Fruit fly (Drosophila melanogaster) whole organism, embryonic: ENCODE data around the gene Zaf1.

Source experiments
- Asciz ChIP-seq: fragments of 200-800 bp; sonication (Bioruptor generic); optimal IDR thresholded peaks from 2 replicates; lab custom pipeline; 2017; ENCODE audit warnings: missing biosample characterization, mild to moderate bottlenecking, missing genetic modification characterization, missing genetic modification reagents
- Atf-2 ChIP-seq: fragments of 200-800 bp; sonication (Bioruptor generic); optimal IDR thresholded peaks from 2 replicates; lab custom pipeline; 2016; ENCODE audit warnings: missing biosample characterization, missing genetic modification characterization
- Atf3 ChIP-seq: fragments of 200-800 bp; sonication (Bioruptor generic); optimal IDR thresholded peaks from 3 replicates; lab custom pipeline; 2016; ENCODE audit warnings: missing biosample characterization, missing genetic modification characterization
- Bgb ChIP-seq: fragments of 200-800 bp; sonication (Bioruptor generic); IDR thresholded peaks from 2 replicates; pipeline ENCODE4 v1.3.6; 2022; ENCODE audit warnings: missing biosample characterization, missing genetic modification characterization; ENCODE audit not compliant: partially characterized antibody
- CG10147 ChIP-seq: fragments of 200-800 bp; sonication (Bioruptor generic); optimal IDR thresholded peaks from 2 replicates; lab custom pipeline; 2019; ENCODE audit warnings: missing biosample characterization, mild to moderate bottlenecking, missing genetic modification characterization, moderate library complexity
- CG10274 ChIP-seq: fragments of 200-800 bp; sonication (Bioruptor generic); optimal IDR thresholded peaks from 3 replicates; lab custom pipeline; 2017; ENCODE audit warnings: missing biosample characterization, mild to moderate bottlenecking, missing genetic modification characterization
- CG11560 ChIP-seq: fragments of 200-800 bp; sonication (Bioruptor generic); IDR thresholded peaks from 3 replicates; pipeline ENCODE4 v1.3.6; 2022; ENCODE audit warnings: missing biosample characterization, missing genetic modification characterization
- CG12219 ChIP-seq: fragments of 200-800 bp; sonication (Bioruptor generic); optimal IDR thresholded peaks from 3 replicates; lab custom pipeline; 2018; ENCODE audit warnings: missing biosample characterization, mild to moderate bottlenecking, missing genetic modification characterization
- CG12236 ChIP-seq: fragments of 200-800 bp; sonication (Bioruptor generic); optimal IDR thresholded peaks from 2 replicates; lab custom pipeline; 2016; ENCODE audit warnings: missing biosample characterization, missing genetic modification characterization
- CG17359 ChIP-seq: fragments of 200-800 bp; sonication (Bioruptor generic); optimal IDR thresholded peaks from 3 replicates; lab custom pipeline; 2018; ENCODE audit warnings: missing biosample characterization, mild to moderate bottlenecking, missing genetic modification characterization, moderate library complexity
- CG30403 ChIP-seq: fragments of 200-800 bp; sonication (Bioruptor generic); optimal IDR thresholded peaks from 3 replicates; lab custom pipeline; 2016; ENCODE audit warnings: missing biosample characterization, missing genetic modification characterization
- CG4617 ChIP-seq: fragments of 200-800 bp; sonication (Bioruptor generic); optimal IDR thresholded peaks from 3 replicates; lab custom pipeline; 2016; ENCODE audit warnings: missing biosample characterization, missing genetic modification characterization, borderline replicate concordance
- CG5180 ChIP-seq: fragments of 200-800 bp; sonication (Bioruptor generic); optimal IDR thresholded peaks from 3 replicates; lab custom pipeline; 2017; ENCODE audit warnings: missing biosample characterization, missing genetic modification characterization, mild to moderate bottlenecking, moderate library complexity, missing genetic modification reagents
- CG7357 ChIP-seq: fragments of 200-800 bp; sonication (Bioruptor generic); IDR thresholded peaks from 3 replicates; pipeline ENCODE4 v1.3.6; 2022; ENCODE audit warnings: missing biosample characterization, missing genetic modification characterization
- CG7745 ChIP-seq: fragments of 200-800 bp; sonication (Bioruptor generic); optimal IDR thresholded peaks from 2 replicates; lab custom pipeline; 2018; ENCODE audit warnings: missing biosample characterization, mild to moderate bottlenecking, missing genetic modification characterization, moderate library complexity
- CG9437 ChIP-seq: fragments of 200-800 bp; sonication (Bioruptor generic); optimal IDR thresholded peaks from 2 replicates; lab custom pipeline; 2018; ENCODE audit warnings: missing biosample characterization, mild to moderate bottlenecking, missing genetic modification characterization
- Dad ChIP-seq: fragments of 200-800 bp; sonication (Bioruptor generic); optimal IDR thresholded peaks from 3 replicates; lab custom pipeline; 2016; ENCODE audit warnings: missing biosample characterization, missing genetic modification characterization
- Deaf1 ChIP-seq: fragments of 200-800 bp; optimal IDR thresholded peaks from 3 replicates; lab custom pipeline; 2019; ENCODE audit warnings: missing biosample characterization, mild to moderate bottlenecking, missing genetic modification characterization, moderate library complexity
- Dref ChIP-seq: fragments of 200-800 bp; sonication (Bioruptor generic); IDR thresholded peaks from 2 replicates; pipeline ENCODE4 v1.3.6; 2022; ENCODE audit warnings: missing biosample characterization, missing genetic modification characterization
- Fer2 ChIP-seq: fragments of 200-800 bp; sonication (Bioruptor generic); optimal IDR thresholded peaks from 2 replicates; lab custom pipeline; 2018; ENCODE audit warnings: missing biosample characterization, mild to moderate bottlenecking, missing genetic modification characterization, moderate library complexity
- HHEX ChIP-seq: fragments of 200-800 bp; sonication (Bioruptor generic); optimal IDR thresholded peaks from 3 replicates; lab custom pipeline; 2017; ENCODE audit warnings: missing biosample characterization, mild to moderate bottlenecking, missing genetic modification characterization, missing genetic modification reagents
- HLH54F ChIP-seq: fragments of 200-800 bp; sonication (Bioruptor generic); optimal IDR thresholded peaks from 3 replicates; lab custom pipeline; 2016; ENCODE audit warnings: missing biosample characterization, missing genetic modification characterization
- MTF-1 ChIP-seq: fragments of 200-800 bp; sonication (Bioruptor generic); optimal IDR thresholded peaks from 2 replicates; lab custom pipeline; 2018; ENCODE audit warnings: missing biosample characterization, mild to moderate bottlenecking, missing genetic modification characterization, borderline replicate concordance
- Myb ChIP-seq: fragments of 200-800 bp; sonication (Bioruptor generic); optimal IDR thresholded peaks from 2 replicates; lab custom pipeline; 2016; ENCODE audit warnings: missing biosample characterization, missing genetic modification characterization
- Oli ChIP-seq: fragments of 200-800 bp; sonication (Bioruptor generic); optimal IDR thresholded peaks from 2 replicates; lab custom pipeline; 2018; ENCODE audit warnings: missing biosample characterization, mild to moderate bottlenecking, missing genetic modification characterization, moderate library complexity
- Poxn ChIP-seq: fragments of 200-800 bp; sonication (Bioruptor generic); IDR thresholded peaks from 2 replicates; pipeline ENCODE4 v1.3.6; 2022; ENCODE audit warnings: missing biosample characterization, missing genetic modification characterization
- Spps ChIP-seq: fragments of 200-800 bp; sonication (Bioruptor generic); optimal IDR thresholded peaks from 2 replicates; lab custom pipeline; 2018; ENCODE audit warnings: missing biosample characterization, mild to moderate bottlenecking, missing genetic modification characterization
- ab ChIP-seq: fragments of 200-800 bp; sonication (Bioruptor generic); optimal IDR thresholded peaks from 2 replicates; lab custom pipeline; 2016; ENCODE audit warnings: missing biosample characterization, missing genetic modification characterization
- ac ChIP-seq: fragments of 200-800 bp; sonication (Bioruptor generic); optimal IDR thresholded peaks from 3 replicates; lab custom pipeline; 2017; ENCODE audit warnings: missing biosample characterization, mild to moderate bottlenecking, missing genetic modification characterization
- ash1 ChIP-seq: fragments of 200-800 bp; sonication (Bioruptor generic); optimal IDR thresholded peaks from 2 replicates; lab custom pipeline; 2018; ENCODE audit warnings: missing biosample characterization, mild to moderate bottlenecking, missing genetic modification characterization
- ato ChIP-seq: fragments of 200-800 bp; sonication (Bioruptor generic); IDR thresholded peaks from 2 replicates; pipeline ENCODE4 v1.3.6; 2022; ENCODE audit warnings: missing biosample characterization, missing genetic modification characterization; ENCODE audit not compliant: partially characterized antibody
- bcd ChIP-seq: fragments of 200-800 bp; sonication (Bioruptor generic); optimal IDR thresholded peaks from 2 replicates; lab custom pipeline; 2017; ENCODE audit warnings: missing biosample characterization, mild to moderate bottlenecking, missing genetic modification characterization
- bsh ChIP-seq, 2 experiments: fragments of 200-800 bp; sonication (Bioruptor generic); optimal IDR thresholded peaks; 2 replicates each; lab custom pipeline; 2017 to 2018; ENCODE audit warnings: mild to moderate bottlenecking in 2 of 2, missing biosample characterization in 2 of 2, missing genetic modification characterization in 2 of 2, moderate library complexity in 1 of 2
- emc ChIP-seq: fragments of 200-800 bp; sonication (Bioruptor generic); optimal IDR thresholded peaks from 2 replicates; lab custom pipeline; 2016; ENCODE audit warnings: missing biosample characterization, missing genetic modification characterization
- gfzf ChIP-seq: fragments of 200-800 bp; sonication (Bioruptor generic); optimal IDR thresholded peaks from 2 replicates; lab custom pipeline; 2016; ENCODE audit warnings: missing biosample characterization, mild to moderate bottlenecking, missing genetic modification characterization, moderate library complexity
- gsb ChIP-seq: fragments of 200-800 bp; sonication (Bioruptor generic); IDR thresholded peaks from 2 replicates; pipeline ENCODE4 v1.3.6; 2022; ENCODE audit warnings: missing biosample characterization, missing genetic modification characterization
- hth ChIP-seq: fragments of >200 bp; optimal IDR thresholded peaks from 2 replicates; lab custom pipeline; 2017; ENCODE audit warnings: inconsistent platforms
- lbe ChIP-seq: fragments of 200-800 bp; sonication (Bioruptor generic); optimal IDR thresholded peaks from 2 replicates; lab custom pipeline; 2016; ENCODE audit warnings: missing biosample characterization, mild to moderate bottlenecking, missing genetic modification characterization
- mam ChIP-seq: fragments of 200-800 bp; sonication (Bioruptor generic); optimal IDR thresholded peaks from 3 replicates; lab custom pipeline; 2016; ENCODE audit warnings: missing biosample characterization, missing genetic modification characterization
- mirr ChIP-seq: fragments of 200-800 bp; sonication (Bioruptor generic); optimal IDR thresholded peaks from 3 replicates; lab custom pipeline; 2018; ENCODE audit warnings: missing biosample characterization, mild to moderate bottlenecking, missing genetic modification characterization
- mld ChIP-seq: fragments of 200-800 bp; sonication (Bioruptor generic); IDR thresholded peaks from 3 replicates; pipeline ENCODE4 v1.3.6; 2022; ENCODE audit warnings: missing biosample characterization, missing genetic modification characterization; ENCODE audit not compliant: partially characterized antibody
- odd ChIP-seq: fragments of 200-800 bp; sonication (Bioruptor generic); optimal IDR thresholded peaks from 2 replicates; lab custom pipeline; 2017; ENCODE audit warnings: missing biosample characterization, mild to moderate bottlenecking, missing genetic modification characterization
- pzg ChIP-seq: fragments of 200-800 bp; sonication (Bioruptor generic); optimal IDR thresholded peaks from 3 replicates; lab custom pipeline; 2018; ENCODE audit warnings: missing biosample characterization, mild to moderate bottlenecking, missing genetic modification characterization, moderate library complexity
- run ChIP-seq: fragments of 200-800 bp; sonication (Bioruptor generic); optimal IDR thresholded peaks from 3 replicates; lab custom pipeline; 2018; ENCODE audit warnings: missing biosample characterization, mild to moderate bottlenecking, missing genetic modification characterization
- sima ChIP-seq: fragments of 200-800 bp; sonication (Bioruptor generic); optimal IDR thresholded peaks from 2 replicates; lab custom pipeline; 2016; ENCODE audit warnings: missing biosample characterization, missing genetic modification characterization
- wor ChIP-seq: fragments of 200-800 bp; sonication (Bioruptor generic); IDR thresholded peaks from 2 replicates; pipeline ENCODE4 v1.3.6; 2022; ENCODE audit warnings: missing biosample characterization, missing genetic modification characterization
- yki ChIP-seq: fragments of >200 bp; optimal IDR thresholded peaks from 3 replicates; lab custom pipeline; 2018
- zf30C ChIP-seq: fragments of 200-800 bp; sonication (Bioruptor generic); optimal IDR thresholded peaks from 3 replicates; lab custom pipeline; 2018; ENCODE audit warnings: missing biosample characterization, mild to moderate bottlenecking, missing genetic modification characterization

Zaf1 gene

dm6 chr3R:11650105-11651039, 24.9 kb upstream of the Zaf1 start, which contains the start of the genes Csk and Elp1 (continued):
- no peak for TF ChIP-seq hth (lab: Kevin White, UChicago)
- peak; percentile 30; the same call in 1 of the 2 replicates for TF ChIP-seq Bgb
- no peak for TF ChIP-seq gsb (GFP tag; lab: Robert Waterston, UW)
- no peak for TF ChIP-seq ac
- no peak for TF ChIP-seq CG10274 (GFP tag; lab: Kevin White, UChicago)
- no peak for TF ChIP-seq CG7745 (tag; lab: Kevin White, UChicago)
- no peak for TF ChIP-seq CG11560
- TF ChIP-seq mld (GFP tag; lab: Robert Waterston, UW): no peak
- peak; percentile 14 for TF ChIP-seq Myb (GFP tag; lab: Kevin White, UChicago)
- TF ChIP-seq Poxn (GFP tag; lab: Robert Waterston, UW): no peak
- no peak for TF ChIP-seq CG5180 (GFP tag; lab: Kevin White, UChicago)
- TF ChIP-seq Asciz (GFP tag; lab: Kevin White, UChicago): no peak
- TF ChIP-seq CG4617 (GFP tag; lab: Kevin White, UChicago): peak; percentile 79
- TF ChIP-seq mirr (GFP tag; lab: Kevin White, UChicago): peak; percentile 27
- TF ChIP-seq HLH54F (GFP tag; lab: Kevin White, UChicago): peak; percentile 41
- TF ChIP-seq CG12219 (GFP tag; lab: Kevin White, UChicago): no peak
- peak; percentile 45 for TF ChIP-seq CG17359 (tag; lab: Kevin White, UChicago)
- TF ChIP-seq CG30403 (GFP tag; lab: Kevin White, UChicago): peak; percentile 75
- peak; percentile 12 for TF ChIP-seq lbe (GFP tag; lab: Kevin White, UChicago)
- peak; percentile 8 for TF ChIP-seq Spps
- TF ChIP-seq ato (GFP tag; lab: Robert Waterston, UW): no peak
- no peak for TF ChIP-seq odd (GFP tag; lab: Kevin White, UChicago)
- no peak for TF ChIP-seq emc (GFP tag; lab: Kevin White, UChicago)
- peak; percentile 6 for TF ChIP-seq Atf-2 (GFP tag; lab: Kevin White, UChicago)
- peak; percentile 33 for TF ChIP-seq Fer2 (tag; lab: Kevin White, UChicago)
- peak; percentile 23 for TF ChIP-seq ab (GFP tag; lab: Kevin White, UChicago)
- peak; percentile 48 for TF ChIP-seq CG9437 (GFP tag; lab: Kevin White, UChicago)
- peak; percentile 30; the same call in 1 of the 2 replicates for TF ChIP-seq Dref (GFP tag; lab: Robert Waterston, UW)
- TF ChIP-seq gfzf (GFP tag; lab: Kevin White, UChicago): peak; percentile 82
- peak; percentile 16 for TF ChIP-seq Deaf1
- no peak for TF ChIP-seq yki
- TF ChIP-seq bcd (GFP tag; lab: Kevin White, UChicago): peak; percentile 66
- peak; percentile 29 for TF ChIP-seq Oli (tag; lab: Kevin White, UChicago)
- peak; percentile 26 for TF ChIP-seq HHEX (GFP tag; lab: Kevin White, UChicago)
- TF ChIP-seq sima (GFP tag; lab: Kevin White, UChicago): no peak
- TF ChIP-seq Dad (GFP tag; lab: Kevin White, UChicago): no peak
- TF ChIP-seq ash1 (GFP tag; lab: Kevin White, UChicago): no peak
- TF ChIP-seq bsh (GFP tag; optimal IDR thresholded peaks at IDR 0.05; lab: Kevin White, UChicago): peak in 1 of 2 experiments; percentile 40
- TF ChIP-seq CG7357 (GFP tag; lab: Robert Waterston, UW): 0 out of 3 replicates have a peak, but pooled peaks have one; percentile 31
- no peak for TF ChIP-seq Atf3
- peak; percentile 81 for TF ChIP-seq pzg (GFP tag; lab: Kevin White, UChicago)
- no peak for TF ChIP-seq MTF-1 (GFP tag; lab: Kevin White, UChicago)
- no peak for TF ChIP-seq wor (GFP tag; lab: Robert Waterston, UW)
- TF ChIP-seq run (tag; lab: Kevin White, UChicago): peak; percentile 18
- no peak for TF ChIP-seq zf30C (GFP tag; lab: Kevin White, UChicago)
- peak; percentile 52 for TF ChIP-seq CG10147 (GFP tag; lab: Kevin White, UChicago)
- TF ChIP-seq mam (GFP tag; lab: Kevin White, UChicago): peak; percentile 20
- TF ChIP-seq CG12236 (GFP tag; lab: Kevin White, UChicago): no peak
